Fruit fly (Drosophila melanogaster) whole organism, embryonic: ENCODE data around the gene CG46244.

Experiments
- Blimp-1 ChIP-seq: fragments of 200-800 bp; sonication (Bioruptor generic); optimal IDR thresholded peaks from 3 replicates; lab custom pipeline; 2018; ENCODE audit warnings: missing biosample characterization, missing genetic modification characterization, mild to moderate bottlenecking, moderate library complexity, missing genetic modification reagents
- C15 ChIP-seq: fragments of 200-800 bp; sonication (Bioruptor generic); IDR thresholded peaks from 3 replicates; pipeline ENCODE4 v1.3.6; 2022; ENCODE audit warnings: missing biosample characterization, missing genetic modification characterization
- CG17361 ChIP-seq: fragments of 200-800 bp; sonication (Bioruptor generic); IDR thresholded peaks from 3 replicates; pipeline ENCODE4 v1.3.6; 2022; ENCODE audit warnings: missing biosample characterization, missing genetic modification characterization
- E2f2 ChIP-seq: fragments of 200-800 bp; sonication (Bioruptor generic); IDR thresholded peaks from 2 replicates; pipeline ENCODE4 v1.3.6; 2022; ENCODE audit warnings: missing biosample characterization, missing genetic modification characterization
- Usf ChIP-seq: fragments of 200-800 bp; sonication (Bioruptor generic); optimal IDR thresholded peaks from 2 replicates; lab custom pipeline; 2017; ENCODE audit warnings: missing genotype, missing biosample characterization, missing genetic modification characterization
- bab2 ChIP-seq: fragments of 200-800 bp; sonication (Bioruptor generic); optimal IDR thresholded peaks from 2 replicates; lab custom pipeline; 2016; ENCODE audit warnings: missing biosample characterization, missing genetic modification characterization
- kah ChIP-seq: fragments of 200-800 bp; sonication (Bioruptor generic); optimal IDR thresholded peaks from 2 replicates; lab custom pipeline; 2018; ENCODE audit warnings: missing biosample characterization, mild to moderate bottlenecking, missing genetic modification characterization
- lov ChIP-seq, 2 experiments: fragments of 200-800 bp in 1 of 2; fragments of >200 bp in 1 of 2; sonication (Bioruptor generic) in 1 of 2; IDR thresholded peaks in 1 of 2; optimal IDR thresholded peaks in 1 of 2; 2 replicates in 1 of 2; 3 replicates in 1 of 2; pipeline versions ENCODE4 v1.3.6 to Lab custom; 2017 to 2022; ENCODE audit warnings: missing biosample characterization in 1 of 2, missing genetic modification characterization in 1 of 2
- twi ChIP-seq: fragments of 200-800 bp; optimal IDR thresholded peaks from 2 replicates; lab custom pipeline; 2019; ENCODE audit warnings: missing biosample characterization, mild to moderate bottlenecking, missing genetic modification characterization, moderate library complexity

DNA sequence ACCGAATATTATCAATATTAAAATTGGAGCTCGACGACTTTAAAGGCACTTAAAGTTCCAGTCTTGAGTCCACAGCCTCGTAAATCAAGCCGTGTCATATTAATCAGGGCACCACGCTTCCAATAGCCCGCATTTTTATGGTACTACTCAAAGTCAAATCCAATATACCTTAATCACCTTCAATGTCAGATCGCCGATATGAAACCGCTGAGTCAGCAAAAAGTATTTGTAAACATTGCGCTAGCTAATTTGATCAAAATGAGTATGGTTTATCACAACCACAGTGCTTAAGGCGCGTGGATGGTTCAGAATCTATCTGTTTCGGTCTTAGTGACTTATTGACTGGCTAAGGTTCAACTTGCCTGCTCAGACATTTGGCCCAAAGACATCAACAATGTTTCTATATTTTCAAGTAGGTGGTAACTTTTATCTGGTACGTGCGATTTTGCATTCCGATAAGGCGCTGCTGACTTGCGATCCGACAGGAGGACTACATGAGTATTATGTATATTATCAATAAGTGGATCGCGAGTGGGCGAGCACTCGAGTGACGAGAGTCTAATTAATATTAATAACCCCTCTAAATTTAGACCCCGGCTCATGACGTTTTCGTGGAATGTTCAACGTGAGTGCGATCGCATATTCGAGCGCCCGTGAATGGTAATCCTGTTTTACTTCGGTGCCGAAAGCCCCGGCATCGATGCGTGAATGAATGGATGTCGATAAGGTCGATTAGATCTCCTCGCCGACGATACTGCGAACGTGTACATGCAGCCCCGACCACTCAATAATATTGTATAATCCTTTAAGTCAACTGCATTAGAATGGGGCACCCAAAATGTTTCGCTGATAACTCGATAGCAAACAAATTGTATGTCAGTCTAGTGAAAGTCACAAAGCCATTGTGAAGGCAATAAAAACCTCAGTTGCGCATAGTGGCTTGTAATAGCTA lies 43.1 kb upstream of the CG46244 start, which contains the start of gene CG13078:
- TF ChIP-seq E2f2 (GFP tag; lab: Robert Waterston, UW) (no peak), Blimp-1 (GFP tag; lab: Kevin White, UChicago) (no peak), twi (tag; lab: Kevin White, UChicago) (no peak), kah (GFP tag; lab: Kevin White, UChicago) (no peak), C15 (GFP tag; lab: Robert Waterston, UW) (no peak), bab2 (no peak), Usf (GFP tag; lab: Kevin White, UChicago) (no peak), lov (optimal IDR thresholded peaks at IDR 0.05; lab: Kevin White, UChicago) (no peak), lov (GFP tag; IDR thresholded peaks at IDR 0.05; lab: Robert Waterston, UW) (no peak), CG17361 (GFP tag; lab: Robert Waterston, UW) (no peak)
